Worm (Caenorhabditis elegans): ENCODE measurements around the gene inx-10.

Gene inx-10

ce11 chrV:9163897-9164296, 43.4 kb downstream of the inx-10 start (continued):
- TF ChIP-seq rnt-1 (tag; optimal IDR thresholded peaks at IDR 0.05) (no peak), fkh-8 (tag; optimal IDR thresholded peaks at IDR 0.05) (no peak), lin-15B (tag; optimal IDR thresholded peaks at IDR 0.05) (no peak), nhr-84 (tag; optimal IDR thresholded peaks at IDR 0.05) (no peak), fos-1 (tag; optimal IDR thresholded peaks at IDR 0.05) (no peak)

ce11 chrV:9162955-9163468, 44.3 kb downstream of the inx-10 start, which contains the start of gene col-145:
TSS of gene col-145 (minus strand) at chrV:9163005.
- peak; percentile 5 for TF ChIP-seq nhr-85 (tag)
- TF ChIP-seq elt-3 (tag; optimal IDR thresholded peaks at IDR 0.05): peak in 1 of 6 experiments; percentile 6
- peak; percentile 1 for TF ChIP-seq snu-23 (GFP tag; optimal IDR thresholded peaks at IDR 0.05)
- TF ChIP-seq C34B4.2 (tag; optimal IDR thresholded peaks at IDR 0.05): no peak
- TF ChIP-seq blmp-1 (tag; optimal IDR thresholded peaks at IDR 0.05): peak; percentile 86
- no peak for TF ChIP-seq F16B12.6 (tag; optimal IDR thresholded peaks at IDR 0.05)
- no peak for TF ChIP-seq nhr-47 (tag; optimal IDR thresholded peaks at IDR 0.05)
- peak; percentile 39 for TF ChIP-seq lin-14 (GFP tag; optimal IDR thresholded peaks at IDR 0.05)

ce11 chrV:9162118-9162729, 45.1 kb downstream of the inx-10 start:
- TF ChIP-seq C34B4.2 (tag; optimal IDR thresholded peaks at IDR 0.05) (no peak), lin-14 (GFP tag; optimal IDR thresholded peaks at IDR 0.05) (no peak), sptf-1 (tag; optimal IDR thresholded peaks at IDR 0.05) (no peak), ceh-63 (GFP tag; optimal IDR thresholded peaks at IDR 0.05) (no peak), C04F5.9 (tag; optimal IDR thresholded peaks at IDR 0.05) (no peak), hpl-2 (GFP tag; optimal IDR thresholded peaks at IDR 0.05) (no peak), dpl-1 (GFP tag; optimal IDR thresholded peaks at IDR 0.05) (no peak), unc-30 (tag; optimal IDR thresholded peaks at IDR 0.05) (no peak), nhr-19 (GFP tag; conservative IDR thresholded peaks at IDR 0.05) (no peak), mab-9 (GFP tag; IDR thresholded peaks at IDR 0.05) (no peak), ces-1 (GFP tag; optimal IDR thresholded peaks at IDR 0.05) (no peak), jun-1 (tag; optimal IDR thresholded peaks at IDR 0.05) (no peak), tlp-1 (tag; optimal IDR thresholded peaks at IDR 0.05) (no peak), skn-1 (tag; optimal IDR thresholded peaks at IDR 0.05) (no peak), zip-4 (GFP tag; optimal IDR thresholded peaks at IDR 0.05) (no peak), unc-86 (tag; optimal IDR thresholded peaks at IDR 0.05) (no peak)

- peak; percentile 93 for TF ChIP-seq nhr-85 (tag)
- peak; percentile 64 for TF ChIP-seq nhr-20 (tag; optimal IDR thresholded peaks at IDR 0.05)
- no peak for TF ChIP-seq unc-62 (GFP tag; optimal IDR thresholded peaks at IDR 0.05)
- TF ChIP-seq tbx-2 (tag; optimal IDR thresholded peaks at IDR 0.05): no peak
- TF ChIP-seq ets-5 (GFP tag; IDR thresholded peaks at IDR 0.05): no peak
- TF ChIP-seq aha-1 (tag; optimal IDR thresholded peaks at IDR 0.05): no peak
- TF ChIP-seq lin-14 (GFP tag; optimal IDR thresholded peaks at IDR 0.05): peak; percentile 68
- no peak for TF ChIP-seq ceh-63 (GFP tag; optimal IDR thresholded peaks at IDR 0.05)
- TF ChIP-seq elt-3 (tag; optimal IDR thresholded peaks at IDR 0.05): peak in 2 of 6 experiments; percentile 36 to 39
- no peak for TF ChIP-seq unc-86 (tag; optimal IDR thresholded peaks at IDR 0.05)
- TF ChIP-seq efl-1 (optimal IDR thresholded peaks at IDR 0.05): no peak
- TF ChIP-seq efl-1 (GFP tag; optimal IDR thresholded peaks at IDR 0.05 in 1 of 2): peak in 1 of 2 experiments; percentile 82
- peak; percentile 59 for TF ChIP-seq snu-23 (GFP tag; optimal IDR thresholded peaks at IDR 0.05)
- TF ChIP-seq lin-35 (GFP tag; optimal IDR thresholded peaks at IDR 0.05): peak in 1 of 2 experiments; percentile 26
- TF ChIP-seq nhr-19 (GFP tag; conservative IDR thresholded peaks at IDR 0.05): peak; percentile 39; the same call in 1 of the 2 replicates
- peak; percentile 55 for TF ChIP-seq nhr-71 (tag; optimal IDR thresholded peaks at IDR 0.05)
- no peak for TF ChIP-seq F16B12.6 (tag; optimal IDR thresholded peaks at IDR 0.05)
- peak; percentile 38 for TF ChIP-seq blmp-1 (tag; optimal IDR thresholded peaks at IDR 0.05)
- TF ChIP-seq ama-1 (optimal IDR thresholded peaks at IDR 0.05): peak; percentile 13
Observed at ce11 chrV:9160224-9160886, 46.9 kb downstream of the inx-10 start, which contains the start of gene col-144. TSS of gene col-144 (minus strand) at chrV:9160642.
